Fruit fly (Drosophila melanogaster): ENCODE measurements around the gene CG42564.

CG42564 gene

DNA sequence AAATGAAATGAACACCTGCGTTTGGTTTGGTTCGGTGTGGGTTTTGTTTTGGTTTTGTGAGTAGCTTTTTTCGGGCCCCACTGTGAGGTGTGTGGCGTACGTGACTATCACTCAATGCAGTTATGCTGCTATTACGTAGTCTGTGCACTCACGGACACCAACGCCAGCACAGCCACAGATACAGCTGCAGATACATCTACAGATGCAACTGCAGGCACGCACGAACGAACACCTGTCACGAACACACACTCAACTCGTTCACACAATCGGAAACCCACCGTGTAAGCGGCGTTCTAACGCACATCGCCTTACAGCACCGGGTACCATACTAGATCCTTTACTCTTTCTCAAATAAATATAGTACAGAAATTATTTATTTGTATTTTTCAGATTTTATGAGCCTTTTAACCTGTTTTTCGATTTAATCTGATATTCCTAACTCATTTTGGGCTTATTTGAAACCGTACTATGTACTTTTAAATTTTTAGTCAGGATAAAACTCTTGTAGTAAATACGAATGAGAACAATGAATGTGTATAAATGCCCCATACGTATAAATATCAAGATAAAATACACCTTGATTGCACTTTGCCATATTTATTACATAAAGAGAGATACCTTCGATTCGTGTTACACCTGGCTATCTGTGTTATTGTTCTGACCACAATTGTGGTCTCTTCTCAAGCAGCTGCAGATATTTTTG, 51.3 kb downstream of the CG42564 start (continued):
- TF ChIP-seq cg (GFP tag; optimal IDR thresholded peaks at IDR 0.05) (peak; percentile 77), CG4282 (GFP tag; optimal IDR thresholded peaks at IDR 0.05) (no peak), esg (GFP tag; conservative IDR thresholded peaks at IDR 0.05) (0 out of 2 replicates have a peak, but pooled peaks have one; percentile 5), D19B (GFP tag; optimal IDR thresholded peaks at IDR 0.05) (no peak), Hr51 (GFP tag; optimal IDR thresholded peaks at IDR 0.05) (no peak), hth (optimal IDR thresholded peaks at IDR 0.05) (no peak), CG6683 (GFP tag; optimal IDR thresholded peaks at IDR 0.05) (no peak), gem (tag; optimal IDR thresholded peaks at IDR 0.05) (peak; percentile 51), CG16813 (GFP tag; IDR thresholded peaks at IDR 0.05; ENCODE audit: partially characterized antibody) (no peak), CG2202 (tag; optimal IDR thresholded peaks at IDR 0.05) (peak; percentile 18), CG17328 (GFP tag; IDR thresholded peaks at IDR 0.05) (no peak), crol (GFP tag; IDR thresholded peaks at IDR 0.05) (no peak), CG1602 (GFP tag; optimal IDR thresholded peaks at IDR 0.05) (peak; percentile 35), BtbVII (GFP tag; optimal IDR thresholded peaks at IDR 0.05) (no peak), phol (tag; optimal IDR thresholded peaks at IDR 0.05) (peak; percentile 52), Med (GFP tag) (peak; percentile 21), CG30403 (GFP tag; optimal IDR thresholded peaks at IDR 0.05) (peak; percentile 26), HLHmδ (GFP tag; optimal IDR thresholded peaks at IDR 0.05) (peak; percentile 56), PHDP (tag; optimal IDR thresholded peaks at IDR 0.05) (peak; percentile 32), BEAF-32 (GFP tag; optimal IDR thresholded peaks at IDR 0.05) (peak; percentile 7), HmgD (GFP tag; optimal IDR thresholded peaks at IDR 0.05) (no peak), CG16815 (GFP tag; optimal IDR thresholded peaks at IDR 0.05) (peak; percentile 10), CG9817 (tag; optimal IDR thresholded peaks at IDR 0.05) (no peak), CG14710 (tag; optimal IDR thresholded peaks at IDR 0.05) (peak; percentile 43), CG7839 (tag; optimal IDR thresholded peaks at IDR 0.05) (peak; percentile 37), Blimp-1 (GFP tag; optimal IDR thresholded peaks at IDR 0.05) (no peak), CG17568 (GFP tag; optimal IDR thresholded peaks at IDR 0.05) (no peak), Pdp1 (GFP tag; optimal IDR thresholded peaks at IDR 0.05) (peak in 1 of 2 experiments; percentile 47), jing (GFP tag; optimal IDR thresholded peaks at IDR 0.05) (no peak), az2 (GFP tag; optimal IDR thresholded peaks at IDR 0.05) (no peak), exex (tag; optimal IDR thresholded peaks at IDR 0.05) (no peak), CG5245 (GFP tag; optimal IDR thresholded peaks at IDR 0.05) (no peak), Atf3 (GFP tag; optimal IDR thresholded peaks at IDR 0.05) (no peak), nmo (GFP tag; optimal IDR thresholded peaks at IDR 0.05) (peak; percentile 49), wor (GFP tag; IDR thresholded peaks at IDR 0.05) (no peak), Hmx (GFP tag; optimal IDR thresholded peaks at IDR 0.05) (no peak), sima (GFP tag; optimal IDR thresholded peaks at IDR 0.05) (no peak), Sin3A (optimal IDR thresholded peaks at IDR 0.05) (no peak), Abd-B (GFP tag; optimal IDR thresholded peaks at IDR 0.05) (no peak), CG4820 (GFP tag; optimal IDR thresholded peaks at IDR 0.05) (peak; percentile 18), kah (GFP tag; optimal IDR thresholded peaks at IDR 0.05) (peak; percentile 64), lilli (GFP tag; optimal IDR thresholded peaks at IDR 0.05) (no peak), cwo (GFP tag; optimal IDR thresholded peaks at IDR 0.05) (no peak), Fer3 (tag; optimal IDR thresholded peaks at IDR 0.05) (no peak), Six4 (GFP tag; optimal IDR thresholded peaks at IDR 0.05) (peak; percentile 2), zfh1 (GFP tag; IDR thresholded peaks at IDR 0.05) (no peak), CG18011 (GFP tag; optimal IDR thresholded peaks at IDR 0.05) (no peak), D19A (tag; optimal IDR thresholded peaks at IDR 0.05) (peak; percentile 49), CG12236 (GFP tag; optimal IDR thresholded peaks at IDR 0.05) (no peak)

Measured in whole organism, embryonic.